Fruit fly (Drosophila melanogaster): ENCODE data around the gene tsg.

The tsg gene

DNA sequence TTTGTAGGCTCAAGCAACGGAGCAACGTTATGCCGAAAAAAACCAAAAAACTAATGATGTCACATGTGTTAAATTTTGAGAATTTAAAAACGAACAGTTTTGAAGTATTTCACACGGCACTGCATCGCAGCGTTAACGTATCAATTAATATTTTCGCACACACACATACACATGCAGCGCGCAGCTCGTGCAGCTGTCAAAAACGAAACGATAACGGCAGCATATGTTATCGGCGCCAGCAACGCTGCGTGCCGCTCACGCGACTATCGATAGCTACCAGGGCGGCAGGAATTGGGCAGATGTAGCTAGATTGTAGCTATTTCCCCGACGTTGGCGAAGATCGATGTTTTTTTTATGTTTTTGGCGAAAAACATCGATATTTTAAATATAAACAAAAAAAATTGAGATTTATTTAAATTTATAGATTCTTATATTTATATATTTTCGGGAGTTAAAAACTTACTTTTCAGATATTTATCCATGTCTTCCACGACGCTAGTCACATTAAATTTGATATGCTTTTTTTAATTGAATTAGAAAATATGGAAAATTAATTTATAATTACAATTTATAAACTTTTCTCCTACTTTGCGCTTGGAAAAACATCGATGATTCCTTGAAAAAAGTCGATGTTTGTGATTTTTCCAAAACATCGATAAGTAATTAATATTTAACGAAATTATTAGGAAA is 40.2 kb upstream of the tsg start, which contains the start of gene Usp7 (continued):
- TF ChIP-seq CG10274 (GFP tag; optimal IDR thresholded peaks at IDR 0.05) (no peak), Mes4 (GFP tag; optimal IDR thresholded peaks at IDR 0.05) (no peak), Ets97D (GFP tag; optimal IDR thresholded peaks at IDR 0.05) (peak; percentile 85), Vsx1 (GFP tag; optimal IDR thresholded peaks at IDR 0.05) (no peak), trem (tag; optimal IDR thresholded peaks at IDR 0.05) (peak; percentile 42), CG10565 (GFP tag; optimal IDR thresholded peaks at IDR 0.05) (no peak), croc (GFP tag; conservative IDR thresholded peaks at IDR 0.05) (no peak), Atf6 (GFP tag; IDR thresholded peaks at IDR 0.05) (no peak), row (GFP tag; IDR thresholded peaks at IDR 0.05) (peak; percentile 88), toy (GFP tag; IDR thresholded peaks at IDR 0.05) (no peak), pnt (GFP tag; optimal IDR thresholded peaks at IDR 0.05) (no peak), ranshi (GFP tag; IDR thresholded peaks at IDR 0.05) (no peak), CG13287 (GFP tag; IDR thresholded peaks at IDR 0.05; ENCODE audit: partially characterized antibody) (peak; percentile 95), unc-4 (GFP tag; IDR thresholded peaks at IDR 0.05; ENCODE audit: partially characterized antibody) (peak; percentile 91), ro (GFP tag; IDR thresholded peaks at IDR 0.05) (no peak), CrebB (tag; optimal IDR thresholded peaks at IDR 0.05) (no peak), NC2β (GFP tag; optimal IDR thresholded peaks at IDR 0.05) (no peak), CG2889 (GFP tag; IDR thresholded peaks at IDR 0.05) (no peak), hbn (GFP tag; IDR thresholded peaks at IDR 0.05; ENCODE audit: partially characterized antibody) (peak; percentile 91), sd (tag; optimal IDR thresholded peaks at IDR 0.05) (no peak), Ada2b (GFP tag; IDR thresholded peaks at IDR 0.05) (no peak), CG14710 (tag; optimal IDR thresholded peaks at IDR 0.05) (peak; percentile 56), slou (GFP tag; optimal IDR thresholded peaks at IDR 0.05) (no peak), CG18599 (GFP tag; optimal IDR thresholded peaks at IDR 0.05) (no peak), CG17328 (GFP tag; IDR thresholded peaks at IDR 0.05) (no peak), CG12236 (GFP tag; optimal IDR thresholded peaks at IDR 0.05) (no peak), Spps (tag; optimal IDR thresholded peaks at IDR 0.05) (no peak), jigr1 (GFP tag; IDR thresholded peaks at IDR 0.05) (no peak; the same call in 2 of the 3 replicates), B-H1 (GFP tag; IDR thresholded peaks at IDR 0.05) (no peak), CG8924 (tag; optimal IDR thresholded peaks at IDR 0.05) (peak; percentile 29), MBD-R2 (GFP tag; IDR thresholded peaks at IDR 0.05) (peak; percentile 61), CG4820 (GFP tag; optimal IDR thresholded peaks at IDR 0.05) (no peak), scrt (GFP tag; optimal IDR thresholded peaks at IDR 0.05) (no peak), CG8388 (GFP tag; optimal IDR thresholded peaks at IDR 0.05) (no peak), Six4 (GFP tag; optimal IDR thresholded peaks at IDR 0.05) (no peak), org-1 (GFP tag; optimal IDR thresholded peaks at IDR 0.05) (no peak), phol (tag; optimal IDR thresholded peaks at IDR 0.05) (peak; percentile 52), CG17829 (tag; optimal IDR thresholded peaks at IDR 0.05) (peak; percentile 63), odd (GFP tag; optimal IDR thresholded peaks at IDR 0.05) (no peak), CG4404 (GFP tag; IDR thresholded peaks at IDR 0.05) (no peak), CG4730 (GFP tag; IDR thresholded peaks at IDR 0.05) (no peak), Scr (GFP tag; IDR thresholded peaks at IDR 0.05; ENCODE audit: partially characterized antibody) (peak; percentile 91), prd (optimal IDR thresholded peaks at IDR 0.05) (no peak), prd (GFP tag; IDR thresholded peaks at IDR 0.05) (0 out of 3 replicates have a peak, but pooled peaks have one; percentile 28), CG17568 (GFP tag; optimal IDR thresholded peaks at IDR 0.05) (no peak), insv (GFP tag; optimal IDR thresholded peaks at IDR 0.05) (no peak), run (tag; optimal IDR thresholded peaks at IDR 0.05) (no peak), kah (GFP tag; optimal IDR thresholded peaks at IDR 0.05) (no peak), ham (GFP tag; IDR thresholded peaks at IDR 0.05) (no peak), cas (GFP tag; IDR thresholded peaks at IDR 0.05) (no peak), CG13894 (tag; optimal IDR thresholded peaks at IDR 0.05) (no peak)
